Worm (Caenorhabditis elegans) whole organism, L2 larva: ENCODE data around the gene str-229.
A peak's percentile ranks its signal among the peaks of the same experiment; 100 is the strongest.

ENCODE experiments used
- F13H6.1 ChIP-seq: sonication (generic microtip); optimal IDR thresholded peaks from 2 replicates; lab custom pipeline; 2016; ENCODE audit warnings: missing genetic modification characterization, missing compliant biosample characterization
- Y55F3AM.14 ChIP-seq: fragments of 200-800 bp; sonication (Bioruptor generic); optimal IDR thresholded peaks from 2 replicates; lab custom pipeline; 2018; ENCODE audit warnings: mild to moderate bottlenecking, missing genetic modification characterization, missing compliant biosample characterization
- aly-2 ChIP-seq: fragments of 150-350 bp; optimal IDR thresholded peaks from 2 replicates; lab custom pipeline; 2014; ENCODE audit warnings: missing biosample characterization, missing genetic modification characterization
- blmp-1 ChIP-seq: sonication (generic microtip); optimal IDR thresholded peaks from 2 replicates; lab custom pipeline; 2017; ENCODE audit warnings: missing genetic modification characterization, mild to moderate bottlenecking, missing compliant biosample characterization, antibody characterized with exemption, moderate library complexity; ENCODE audit not compliant: insufficient read depth
- ceh-16 ChIP-seq: fragments of 150-350 bp; optimal IDR thresholded peaks from 2 replicates; lab custom pipeline; 2014; ENCODE audit warnings: missing biosample characterization, missing genetic modification characterization
- ceh-82 ChIP-seq: fragments of 150-350 bp; optimal IDR thresholded peaks from 2 replicates; lab custom pipeline; 2014; ENCODE audit warnings: missing biosample characterization, missing genetic modification characterization
- crh-2 ChIP-seq: sonication (generic microtip); optimal IDR thresholded peaks from 2 replicates; lab custom pipeline; 2017; ENCODE audit warnings: missing biosample characterization, missing genetic modification characterization
- dmd-4 ChIP-seq: sonication (generic microtip); optimal IDR thresholded peaks from 2 replicates; lab custom pipeline; 2017; ENCODE audit warnings: missing biosample characterization, missing genetic modification characterization
- elt-1 ChIP-seq: fragments of 150-350 bp; optimal IDR thresholded peaks from 2 replicates; lab custom pipeline; 2014; ENCODE audit warnings: missing biosample characterization, missing genetic modification characterization
- gmeb-1 ChIP-seq: fragments of 150-350 bp; optimal IDR thresholded peaks from 2 replicates; lab custom pipeline; 2014; ENCODE audit warnings: missing biosample characterization, missing genetic modification characterization
- lin-13 ChIP-seq: fragments of 150-350 bp; optimal IDR thresholded peaks from 2 replicates; lab custom pipeline; 2014; ENCODE audit warnings: missing biosample characterization, missing genetic modification reagents, missing genetic modification characterization
- lin-39 ChIP-seq: fragments of 150-350 bp; optimal IDR thresholded peaks from 2 replicates; lab custom pipeline; 2014; ENCODE audit warnings: missing biosample characterization, missing genetic modification reagents, missing genetic modification characterization
- mab-5 ChIP-seq: fragments of 150-350 bp; optimal IDR thresholded peaks from 2 replicates; lab custom pipeline; 2014; ENCODE audit warnings: missing biosample characterization, missing genetic modification characterization
- mdl-1 ChIP-seq, 2 experiments: fragments of 150-350 bp in 1 of 2; sonication (generic microtip) in 1 of 2; optimal IDR thresholded peaks; 2 replicates each; lab custom pipeline; 2017; ENCODE audit warnings: missing biosample characterization in 2 of 2, missing genetic modification characterization in 2 of 2
- nhr-10 ChIP-seq: sonication (generic microtip); optimal IDR thresholded peaks from 2 replicates; lab custom pipeline; 2017; ENCODE audit warnings: missing biosample characterization, missing genetic modification characterization
- nhr-12 ChIP-seq: fragments of 150-350 bp; optimal IDR thresholded peaks from 2 replicates; lab custom pipeline; 2014; ENCODE audit warnings: missing biosample characterization, missing genetic modification characterization
- nhr-21 ChIP-seq: fragments of 150-350 bp; optimal IDR thresholded peaks from 2 replicates; lab custom pipeline; 2014; ENCODE audit warnings: missing biosample characterization, missing genetic modification characterization
- nhr-23 ChIP-seq: fragments of 150-350 bp; optimal IDR thresholded peaks from 2 replicates; lab custom pipeline; 2014; ENCODE audit warnings: missing biosample characterization, missing genetic modification reagents, missing genetic modification characterization
- nhr-237 ChIP-seq: fragments of 150-350 bp; optimal IDR thresholded peaks from 2 replicates; lab custom pipeline; 2014; ENCODE audit warnings: missing biosample characterization, missing genetic modification characterization
- nhr-6 ChIP-seq: fragments of 150-350 bp; optimal IDR thresholded peaks from 2 replicates; lab custom pipeline; 2014; ENCODE audit warnings: missing biosample characterization, missing genetic modification characterization
- nhr-77 ChIP-seq: fragments of 150-350 bp; optimal IDR thresholded peaks from 2 replicates; lab custom pipeline; 2014; ENCODE audit warnings: missing biosample characterization, missing genetic modification characterization
- peb-1 ChIP-seq: fragments of 150-350 bp; optimal IDR thresholded peaks from 2 replicates; lab custom pipeline; 2014; ENCODE audit warnings: missing biosample characterization, missing genetic modification characterization
- sem-4 ChIP-seq: fragments of 150-350 bp; optimal IDR thresholded peaks from 2 replicates; lab custom pipeline; 2014; ENCODE audit warnings: missing biosample characterization, missing genetic modification reagents, missing genetic modification characterization
- skn-1 ChIP-seq: sonication (generic microtip); optimal IDR thresholded peaks from 2 replicates; lab custom pipeline; 2017; ENCODE audit warnings: missing biosample characterization, missing genetic modification characterization
- sma-3 ChIP-seq: sonication (generic microtip); optimal IDR thresholded peaks from 2 replicates; lab custom pipeline; 2016; ENCODE audit warnings: missing genetic modification reagents, missing genetic modification characterization, missing compliant biosample characterization
- sma-9 ChIP-seq, 2 experiments: fragments of 150-350 bp in 1 of 2; sonication (generic microtip) in 1 of 2; optimal IDR thresholded peaks; 2 replicates each; lab custom pipeline; 2014 to 2016; ENCODE audit warnings: missing genetic modification characterization in 2 of 2, mild to moderate bottlenecking in 1 of 2, missing biosample characterization in 1 of 2, missing compliant biosample characterization in 1 of 2, missing genetic modification reagents in 1 of 2, moderate library complexity in 1 of 2
- snpc-4 ChIP-seq: fragments of 150-350 bp; optimal IDR thresholded peaks from 2 replicates; lab custom pipeline; 2014; ENCODE audit warnings: missing biosample characterization, missing genetic modification characterization
- unc-62 ChIP-seq: fragments of 150-350 bp; optimal IDR thresholded peaks from 2 replicates; lab custom pipeline; 2014; ENCODE audit warnings: missing biosample characterization, missing genetic modification reagents, missing genetic modification characterization
- ztf-11 ChIP-seq: sonication (generic microtip); optimal IDR thresholded peaks from 2 replicates; lab custom pipeline; 2017; ENCODE audit warnings: missing biosample characterization, missing genetic modification characterization
- ztf-4 ChIP-seq: fragments of 150-350 bp; optimal IDR thresholded peaks from 2 replicates; lab custom pipeline; 2014; ENCODE audit warnings: missing biosample characterization, missing genetic modification characterization

The str-229 gene

ce11 chrV:3865273-3865672 lies 37.1 kb downstream of the str-229 start:
- TF ChIP-seq elt-1 = peak; percentile 38
- TF ChIP-seq unc-62 (GFP tag; lab: Kevin White, UChicago) = no peak
- TF ChIP-seq sma-3 (GFP tag; lab: Kevin White, UChicago) = no peak

- TF ChIP-seq ztf-11 (tag; lab: Kevin White, UChicago) (no peak), nhr-21 (no peak), lin-13 (GFP tag; lab: Kevin White, UChicago) (no peak), peb-1 (tag; lab: Kevin White, UChicago) (no peak), unc-62 (GFP tag; lab: Kevin White, UChicago) (no peak)
Observed at ce11 chrV:3862851-3863250, 39.5 kb downstream of the str-229 start, which contains the start of gene nhr-187. nhr-187 (minus strand) TSS chrV:3862951.

DNA sequence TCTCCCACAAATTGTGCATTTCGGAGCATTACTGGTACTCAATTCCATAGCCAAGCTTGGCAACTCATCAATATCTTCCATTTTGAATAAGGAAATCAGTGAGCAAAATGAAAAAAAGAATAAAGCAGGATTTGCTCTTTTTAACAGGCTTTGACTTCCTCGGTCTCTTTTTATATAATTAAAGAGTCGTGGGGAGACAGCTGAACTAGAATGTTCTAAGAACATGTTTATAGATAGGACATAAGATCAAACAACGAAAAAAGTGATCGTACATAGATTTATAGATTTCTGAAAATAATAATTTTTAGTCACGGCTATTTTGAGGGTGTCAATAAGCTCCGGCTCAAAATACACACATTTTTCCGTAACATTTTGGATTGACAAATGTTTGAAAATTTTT lies 42.2 kb downstream of the str-229 start, which contains the start of gene nhr-189:
TSS of gene nhr-189 (minus strand) at position 121 of the 400 bp plus-strand sequence.
- no peak for TF ChIP-seq ceh-82
- TF ChIP-seq nhr-23 (tag; lab: Kevin White, UChicago) = no peak

ce11 chrV:3857778-3858177 lies 44.6 kb downstream of the str-229 start, which contains the start of gene nhr-188:
nhr-188 (minus strand) TSS chrV:3857861.
- TF ChIP-seq nhr-12 (tag; lab: Kevin White, UChicago) (no peak), nhr-10 (tag; lab: Kevin White, UChicago) (no peak), F13H6.1 (tag; lab: Kevin White, UChicago) (no peak), nhr-77 (tag; lab: Kevin White, UChicago) (no peak), elt-1 (no peak), nhr-237 (no peak), lin-13 (GFP tag; lab: Kevin White, UChicago) (no peak), unc-62 (GFP tag; lab: Kevin White, UChicago) (no peak), blmp-1 (tag; lab: Kevin White, UChicago) (no peak), nhr-21 (no peak)

DNA sequence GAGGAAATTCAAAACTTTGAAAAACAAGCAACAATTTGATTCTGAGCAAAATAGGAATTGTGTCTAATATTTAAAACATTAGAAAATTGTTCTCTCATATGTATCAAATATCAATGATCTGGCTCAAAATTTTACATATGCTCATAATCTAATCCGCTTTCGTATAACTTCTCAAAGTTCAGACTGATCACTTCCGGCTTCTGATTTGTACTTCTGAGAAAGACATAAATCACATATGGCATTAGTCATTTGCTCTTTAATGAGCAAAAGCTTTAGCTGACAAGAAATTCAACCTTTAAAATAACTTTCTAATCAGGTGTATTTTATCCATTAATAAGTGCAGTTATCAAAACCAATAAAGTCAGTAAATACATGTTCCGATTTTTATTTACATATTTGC lies 46.4 kb downstream of the str-229 start:
- no peak for TF ChIP-seq skn-1 (tag; lab: Kevin White, UChicago)
- TF ChIP-seq nhr-21 = peak; percentile 65
- no peak for TF ChIP-seq crh-2
- TF ChIP-seq ztf-11 (tag; lab: Kevin White, UChicago) = no peak
- no peak for TF ChIP-seq gmeb-1 (tag; lab: Kevin White, UChicago)
- no peak for TF ChIP-seq lin-39
- no peak for TF ChIP-seq ceh-16 (tag; lab: Kevin White, UChicago)
- TF ChIP-seq sma-9 (GFP tag; optimal IDR thresholded peaks at IDR 0.05; lab: Kevin White, UChicago) = peak; percentile 66
- no peak for TF ChIP-seq sma-9 (tag; optimal IDR thresholded peaks at IDR 0.05; lab: Kevin White, UChicago)

- TF ChIP-seq unc-62 (GFP tag; lab: Kevin White, UChicago) = no peak
- no peak for TF ChIP-seq nhr-237
- TF ChIP-seq Y55F3AM.14 (GFP tag; lab: Kevin White, UChicago) = no peak
- no peak for TF ChIP-seq dmd-4 (tag; lab: Kevin White, UChicago)
- no peak for TF ChIP-seq lin-39
- no peak for TF ChIP-seq mab-5
- no peak for TF ChIP-seq sem-4 (tag; lab: Kevin White, UChicago)
- TF ChIP-seq nhr-6 = no peak
- no peak for TF ChIP-seq nhr-23 (tag; lab: Kevin White, UChicago)
- TF ChIP-seq mdl-1 (tag; optimal IDR thresholded peaks at IDR 0.05; lab: Kevin White, UChicago) = no peak
- TF ChIP-seq blmp-1 (tag; lab: Kevin White, UChicago) = no peak
- no peak for TF ChIP-seq ceh-82
- TF ChIP-seq skn-1 (tag; lab: Kevin White, UChicago) = no peak
- TF ChIP-seq ztf-4 = no peak
- no peak for TF ChIP-seq snpc-4 (tag; lab: Kevin White, UChicago)
- TF ChIP-seq nhr-12 (tag; lab: Kevin White, UChicago) = no peak
- no peak for TF ChIP-seq aly-2 (tag; lab: Kevin White, UChicago)
- TF ChIP-seq, all 48 proteins: peak for 0
Observed at ce11 chrV:3854847-3855246, 47.5 kb downstream of the str-229 start, which contains the start of gene nhr-186. nhr-186 (minus strand) TSS chrV:3854947.
